Worm (Caenorhabditis elegans): ENCODE measurements around the gene F57A8.1.

- no peak for TF ChIP-seq tab-1 (GFP tag; IDR thresholded peaks at IDR 0.05)
- no peak for TF ChIP-seq cog-1 (tag; optimal IDR thresholded peaks at IDR 0.05)
- no peak for TF ChIP-seq T22C8.4 (GFP tag; IDR thresholded peaks at IDR 0.05)
- no peak for TF ChIP-seq klf-2 (GFP tag; conservative IDR thresholded peaks at IDR 0.05)
Measured at ce11 chrV:9987688-9988087, 49.5 kb upstream of the F57A8.1 start, which contains the start of gene C27H6.8.

Data from whole organism, midembryonic.